Worm (Caenorhabditis elegans) whole organism, young adult: Measurements from ENCODE around the gene srh-120.
"Not testable (repeated sequence)": the region's sequence is repeated elsewhere in the genome, so short reads cannot be mapped to it uniquely, and the experiment has no call there.

Experiments
- B0261.1 ChIP-seq: sonication (generic microtip); optimal IDR thresholded peaks from 2 replicates; lab custom pipeline; 2016; ENCODE audit warnings: mild to moderate bottlenecking, missing genetic modification characterization, moderate library complexity, missing compliant biosample characterization
- F57A8.1 ChIP-seq: fragments of 200-800 bp; sonication (Bioruptor generic); optimal IDR thresholded peaks from 2 replicates; lab custom pipeline; 2018; ENCODE audit warnings: mild to moderate bottlenecking, missing genetic modification characterization, moderate library complexity, missing compliant biosample characterization
- F57C9.4 ChIP-seq: sonication (generic microtip); optimal IDR thresholded peaks from 2 replicates; lab custom pipeline; 2017; ENCODE audit warnings: mild to moderate bottlenecking, missing genetic modification characterization, missing compliant biosample characterization
- T07F8.4 ChIP-seq: sonication (generic microtip); optimal IDR thresholded peaks from 2 replicates; lab custom pipeline; 2016; ENCODE audit warnings: mild to moderate bottlenecking, missing genetic modification characterization, moderate library complexity, missing compliant biosample characterization
- ZK185.1 ChIP-seq: sonication (generic microtip); optimal IDR thresholded peaks from 2 replicates; lab custom pipeline; 2016; ENCODE audit warnings: mild to moderate bottlenecking, missing genetic modification characterization, missing compliant biosample characterization; ENCODE audit not compliant: poor library complexity, severe bottlenecking
- ama-1 ChIP-seq, 3 experiments: fragments of 150-350 bp in 1 of 3; sonication (generic microtip) in 2 of 3; optimal IDR thresholded peaks; 2 replicates each; lab custom pipeline; 2014 to 2018; ENCODE audit warnings: missing biosample characterization in 2 of 3, missing genetic modification characterization in 2 of 3, missing genetic modification reagents in 2 of 3
- aptf-2 ChIP-seq: fragments of 200-800 bp; sonication (Bioruptor generic); conservative IDR thresholded peaks from 2 replicates; pipeline ENCODE4 v1.3.6; 2022; ENCODE audit warnings: missing genetic modification reagents, missing genetic modification characterization, missing compliant biosample characterization
- athp-1 ChIP-seq: sonication (generic microtip); optimal IDR thresholded peaks from 2 replicates; lab custom pipeline; 2017; ENCODE audit warnings: mild to moderate bottlenecking, missing genetic modification characterization, missing compliant biosample characterization
- attf-3 ChIP-seq: fragments of 200-800 bp; sonication (Bioruptor generic); conservative IDR thresholded peaks from 2 replicates; pipeline ENCODE4 v1.3.6; 2022; ENCODE audit warnings: missing genetic modification reagents, missing genetic modification characterization, missing compliant biosample characterization
- cebp-2 ChIP-seq: fragments of 200-800 bp; sonication (Bioruptor generic); IDR thresholded peaks from 2 replicates; pipeline ENCODE4 v1.3.6; 2022; ENCODE audit warnings: missing genetic modification characterization, missing compliant biosample characterization
- ceh-58 ChIP-seq: fragments of 200-800 bp; sonication (Bioruptor generic); IDR thresholded peaks from 2 replicates; pipeline ENCODE4 v1.3.6; 2022; ENCODE audit warnings: missing genetic modification characterization, missing compliant biosample characterization
- egl-18 ChIP-seq: fragments of 200-800 bp; sonication (Bioruptor generic); IDR thresholded peaks from 2 replicates; pipeline ENCODE4 v1.3.6; 2022; ENCODE audit warnings: missing genetic modification reagents, missing genetic modification characterization, missing compliant biosample characterization
- egrh-3 ChIP-seq: fragments of 200-800 bp; sonication (Bioruptor generic); IDR thresholded peaks from 2 replicates; pipeline ENCODE4 v1.3.6; 2022; ENCODE audit warnings: missing genetic modification reagents, missing genetic modification characterization, missing compliant biosample characterization
- fkh-3 ChIP-seq: sonication (generic microtip); optimal IDR thresholded peaks from 2 replicates; lab custom pipeline; 2016; ENCODE audit warnings: mild to moderate bottlenecking, missing genetic modification characterization, missing compliant biosample characterization
- hmg-1.2 ChIP-seq: fragments of 200-800 bp; sonication (Bioruptor generic); IDR thresholded peaks from 2 replicates; pipeline ENCODE4 v1.3.6; 2022; ENCODE audit warnings: missing genetic modification reagents, missing genetic modification characterization, missing compliant biosample characterization
- lin-26 ChIP-seq: fragments of 200-800 bp; sonication (Bioruptor generic); IDR thresholded peaks from 2 replicates; pipeline ENCODE4 v1.3.6; 2022; ENCODE audit warnings: missing genetic modification reagents, missing genetic modification characterization, missing compliant biosample characterization
- lsl-1 ChIP-seq: fragments of 200-800 bp; sonication (Bioruptor generic); optimal IDR thresholded peaks from 2 replicates; lab custom pipeline; 2018; ENCODE audit warnings: mild to moderate bottlenecking, missing genetic modification characterization, moderate library complexity, missing compliant biosample characterization
- mcd-1 ChIP-seq: fragments of 200-800 bp; sonication (Bioruptor generic); IDR thresholded peaks from 2 replicates; pipeline ENCODE4 v1.3.6; 2022; ENCODE audit warnings: missing genetic modification reagents, missing genetic modification characterization, missing compliant biosample characterization
- nfya-1 ChIP-seq: sonication (generic microtip); optimal IDR thresholded peaks from 2 replicates; lab custom pipeline; 2017; ENCODE audit warnings: antibody characterized with exemption, missing compliant biosample characterization, missing genetic modification characterization, borderline replicate concordance; ENCODE audit not compliant: insufficient read depth
- nhr-80 ChIP-seq: sonication (generic microtip); optimal IDR thresholded peaks from 2 replicates; lab custom pipeline; 2016; ENCODE audit warnings: missing genetic modification characterization, missing compliant biosample characterization
- nhr-90 ChIP-seq: sonication (generic microtip); optimal IDR thresholded peaks from 2 replicates; lab custom pipeline; 2016; ENCODE audit warnings: missing genotype, mild to moderate bottlenecking, missing genetic modification characterization, missing compliant biosample characterization
- pha-4 ChIP-seq: fragments of 150-350 bp; sonication (generic microtip); optimal IDR thresholded peaks from 2 replicates; lab custom pipeline; 2014; ENCODE audit warnings: missing biosample characterization, missing genetic modification reagents, missing genetic modification characterization
- rcor-1 ChIP-seq: fragments of 200-800 bp; sonication (Bioruptor generic); IDR thresholded peaks from 2 replicates; pipeline ENCODE4 v1.3.6; 2022; ENCODE audit warnings: missing genetic modification reagents, missing genetic modification characterization, missing compliant biosample characterization
- repo-1 ChIP-seq: sonication (generic microtip); optimal IDR thresholded peaks from 2 replicates; lab custom pipeline; 2017; ENCODE audit warnings: mild to moderate bottlenecking, missing genetic modification characterization, missing compliant biosample characterization
- snpc-1.3 ChIP-seq: sonication (generic microtip); optimal IDR thresholded peaks from 2 replicates; lab custom pipeline; 2017; ENCODE audit warnings: missing genetic modification characterization, mild to moderate bottlenecking, missing compliant biosample characterization, antibody characterized with exemption, moderate library complexity, missing genotype, missing genetic modification reagents; ENCODE audit not compliant: insufficient read depth
- snpc-4 ChIP-seq, 5 experiments: fragments of 150-350 bp in 1 of 5; sonication (generic microtip) in 4 of 5; optimal IDR thresholded peaks; 2 replicates each; lab custom pipeline; 2014 to 2018; ENCODE audit warnings: missing genetic modification characterization in 5 of 5, missing biosample characterization in 3 of 5, antibody characterized with exemption in 2 of 5, mild to moderate bottlenecking in 2 of 5, missing compliant biosample characterization in 2 of 5, missing genotype in 2 of 5, moderate library complexity in 2 of 5, missing genetic modification reagents in 1 of 5
- unc-62 ChIP-seq: fragments of 150-350 bp; optimal IDR thresholded peaks from 2 replicates; lab custom pipeline; 2014; ENCODE audit warnings: missing biosample characterization, missing genetic modification reagents, missing genetic modification characterization
- zfh-2 ChIP-seq: fragments of 200-800 bp; sonication (Bioruptor generic); conservative IDR thresholded peaks from 2 replicates; pipeline ENCODE4 v1.3.6; 2022; ENCODE audit warnings: missing genetic modification reagents, missing genetic modification characterization, missing compliant biosample characterization
- ztf-18 ChIP-seq: sonication (generic microtip); optimal IDR thresholded peaks from 2 replicates; lab custom pipeline; 2016; ENCODE audit warnings: missing genotype, mild to moderate bottlenecking, missing genetic modification characterization, missing compliant biosample characterization
- ztf-22 ChIP-seq: fragments of 200-800 bp; sonication (Bioruptor generic); optimal IDR thresholded peaks from 2 replicates; lab custom pipeline; 2018; ENCODE audit warnings: mild to moderate bottlenecking, missing genetic modification characterization, moderate library complexity, missing compliant biosample characterization

The srh-120 gene

ce11 chrV:17352827-17353373 is 42.6 kb upstream of the srh-120 start, which contains the start of the genes fbxa-134 and F47H4.2 (continued):
- TF ChIP-seq egl-18 (no peak), ztf-22 (GFP tag; lab: Kevin White, UChicago) (no peak), unc-62 (GFP tag; lab: Kevin White, UChicago) (no peak), pha-4 (tag; lab: Kevin White, UChicago) (no peak), B0261.1 (tag; lab: Kevin White, UChicago) (no peak), F57A8.1 (GFP tag; lab: Kevin White, UChicago) (no peak), ztf-18 (tag; lab: Kevin White, UChicago) (no peak), nhr-80 (tag; lab: Kevin White, UChicago) (peak; percentile 69)

- no peak for TF ChIP-seq snpc-4 (GFP tag; optimal IDR thresholded peaks at IDR 0.05; lab: Kevin White, UChicago)
- peak in 1 of 4 experiments; percentile 44 for TF ChIP-seq snpc-4 (tag; optimal IDR thresholded peaks at IDR 0.05; lab: Kevin White, UChicago)
- no peak for TF ChIP-seq athp-1 (tag; lab: Kevin White, UChicago)
These were observed 18.8 kb upstream of the srh-120 start, which contains the start of gene Y20C6A.1 for ce11 chrV:17376639-17377038. Y20C6A.1 (minus strand) TSS chrV:17376745.

DNA sequence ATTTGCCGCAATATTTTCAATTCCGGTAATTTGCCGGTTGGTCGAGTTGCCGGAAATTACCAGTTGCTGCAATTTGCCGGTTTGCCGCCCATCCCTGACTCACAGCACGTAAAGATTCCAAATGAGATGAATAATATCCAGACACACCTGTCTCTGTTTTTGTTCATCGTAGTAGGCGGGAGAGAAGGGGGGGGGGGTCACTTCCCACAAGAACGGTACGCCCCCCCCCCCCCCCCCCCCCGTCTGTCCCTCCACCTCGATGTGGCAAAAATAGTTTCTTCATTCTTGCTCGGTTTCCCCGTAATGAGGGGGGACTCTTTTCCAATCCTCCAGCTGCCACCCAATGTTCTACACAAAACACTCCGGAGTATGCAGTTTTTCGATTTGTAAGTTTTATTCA is 18.3 kb upstream of the srh-120 start, which contains the start of gene fbxb-7:
Gene fbxb-7 (plus strand): TSS at position 267 of the 400 bp plus-strand sequence.
- TF ChIP-seq lsl-1 (GFP tag; lab: Kevin White, UChicago) (no peak), egrh-3 (GFP tag; lab: Robert Waterston, UW) (peak; percentile 98), aptf-2 (GFP tag; lab: Robert Waterston, UW) (peak; percentile 77; the same call in 1 of the 2 replicates), zfh-2 (GFP tag; lab: Robert Waterston, UW) (peak; percentile 83)

DNA sequence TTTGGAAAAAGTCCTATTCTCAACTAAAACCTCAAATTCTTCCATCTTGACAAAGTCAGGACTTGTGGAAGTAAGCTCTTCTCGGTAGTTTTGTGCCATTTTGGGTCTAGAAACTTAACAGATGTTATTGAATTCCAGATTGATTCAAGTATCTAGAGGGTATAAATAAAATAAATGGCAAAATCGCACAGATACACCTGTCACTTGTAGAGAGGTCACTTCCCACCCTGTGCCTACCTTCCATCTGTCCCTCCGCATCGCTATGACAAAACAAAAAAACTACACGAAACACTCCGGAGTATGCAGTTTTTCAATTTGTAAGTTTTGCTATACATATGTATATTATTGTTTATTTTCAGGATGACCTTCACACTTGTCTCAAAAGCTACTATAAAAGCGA is 15.5 kb upstream of the srh-120 start, which contains the start of gene Y20C6A.4:
Gene Y20C6A.4 (plus strand): TSS at position 301 of the 400 bp plus-strand sequence.
- no peak for TF ChIP-seq ZK185.1 (tag; lab: Kevin White, UChicago)
- TF ChIP-seq nhr-90 (tag; lab: Kevin White, UChicago): no peak
- TF ChIP-seq mcd-1 (GFP tag; lab: Robert Waterston, UW): no peak
- no peak for TF ChIP-seq T07F8.4
- no peak for TF ChIP-seq nfya-1 (tag; lab: Kevin White, UChicago)
- no peak for TF ChIP-seq ztf-22 (GFP tag; lab: Kevin White, UChicago)
- TF ChIP-seq lsl-1 (GFP tag; lab: Kevin White, UChicago): no peak
- TF ChIP-seq lin-26 (GFP tag; lab: Robert Waterston, UW): no peak
- TF ChIP-seq hmg-1.2 (GFP tag; lab: Robert Waterston, UW): no peak
- no peak for TF ChIP-seq ztf-18 (tag; lab: Kevin White, UChicago)
- TF ChIP-seq ceh-58 (GFP tag; lab: Robert Waterston, UW): no peak
- no peak for TF ChIP-seq cebp-2 (GFP tag; lab: Robert Waterston, UW)
- no peak for TF ChIP-seq repo-1
- no peak for TF ChIP-seq snpc-1.3
- TF ChIP-seq ama-1 (optimal IDR thresholded peaks at IDR 0.05; lab: Kevin White, UChicago): no peak
- no peak for TF ChIP-seq ama-1 (GFP tag; optimal IDR thresholded peaks at IDR 0.05; lab: Kevin White, UChicago)
- TF ChIP-seq attf-3 (GFP tag; lab: Robert Waterston, UW): no peak

DNA sequence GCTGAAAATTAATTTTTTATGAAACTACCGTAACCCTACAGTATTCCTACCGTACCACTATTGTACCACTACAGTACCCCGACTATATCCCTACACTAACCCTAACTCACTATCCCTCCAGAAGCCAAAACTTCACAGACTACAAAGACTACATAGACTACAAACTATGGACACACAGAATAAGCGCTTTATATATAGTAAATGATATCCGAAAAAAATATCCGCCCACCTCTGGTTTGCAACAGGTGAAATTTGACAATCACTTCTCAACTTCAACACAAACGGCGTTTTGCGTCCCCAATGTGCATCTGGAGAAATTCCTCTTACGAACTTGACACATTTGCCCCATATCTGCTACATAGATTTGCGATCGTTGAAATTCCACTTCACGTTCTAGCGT is 14.5 kb downstream of the srh-120 start, which contains the start of gene srh-132:
Gene srh-132 (plus strand): TSS at position 301 of the 400 bp plus-strand sequence.
- not testable (repeated sequence) for TF ChIP-seq rcor-1; F57C9.4 (tag; lab: Kevin White, UChicago); fkh-3
